Fruit fly (Drosophila melanogaster): Measurements from ENCODE around the gene CG31668.

Gene CG31668

DNA sequence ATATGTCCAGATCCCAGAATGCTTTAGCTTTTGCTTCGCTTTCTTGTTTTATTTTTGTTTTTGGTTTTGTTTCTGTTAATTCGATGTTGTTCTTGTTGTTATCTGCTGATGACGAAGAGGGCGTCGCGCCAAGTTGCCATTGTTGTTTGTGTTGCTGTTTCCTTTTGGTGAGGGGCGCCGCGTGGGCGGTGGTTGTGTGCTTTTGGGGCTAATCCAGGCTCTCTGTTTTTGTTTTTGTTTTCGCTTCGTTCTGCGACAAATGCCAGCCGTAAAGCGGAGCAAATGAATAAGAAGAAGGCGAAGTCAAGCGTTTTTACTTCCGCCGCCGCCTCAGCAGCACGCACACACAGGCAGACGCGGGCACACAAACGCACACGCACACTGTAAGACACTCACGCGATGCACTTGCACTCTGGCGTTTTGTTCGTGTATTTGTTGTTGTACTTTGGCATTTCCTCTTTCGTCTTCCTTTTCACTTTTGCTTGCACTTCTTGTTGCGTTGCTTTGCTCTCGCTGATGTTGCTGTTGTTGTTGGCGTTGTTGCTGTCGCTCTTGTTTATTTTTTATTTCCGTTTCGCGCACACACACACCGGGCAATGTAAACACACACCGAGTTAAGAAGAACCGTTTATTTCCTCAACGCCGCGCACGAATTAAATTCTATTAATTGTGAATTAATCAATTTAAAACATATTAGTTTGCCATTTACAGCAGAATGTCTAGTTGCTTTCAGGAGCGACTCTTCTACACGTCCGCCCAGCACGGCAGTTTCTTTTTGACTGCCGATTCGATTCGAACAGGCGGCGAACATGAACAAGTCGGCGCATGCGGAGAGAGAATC is 27.8 kb downstream of the CG31668 start, which contains the start of gene aop (continued):
- peak; percentile 48 for TF ChIP-seq exex (tag; optimal IDR thresholded peaks at IDR 0.05)
- TF ChIP-seq CG18764 (GFP tag; optimal IDR thresholded peaks at IDR 0.05) = peak; percentile 24
- TF ChIP-seq CG11696 (GFP tag; IDR thresholded peaks at IDR 0.05) = no peak
- peak; percentile 26 for TF ChIP-seq D19A (tag; optimal IDR thresholded peaks at IDR 0.05)
- TF ChIP-seq inv (GFP tag; IDR thresholded peaks at IDR 0.05; ENCODE audit: partially characterized antibody) = no peak
- TF ChIP-seq pfk (GFP tag; optimal IDR thresholded peaks at IDR 0.05) = peak; percentile 45
- no peak for TF ChIP-seq Gug (GFP tag; IDR thresholded peaks at IDR 0.05)
- TF ChIP-seq Hey (tag; optimal IDR thresholded peaks at IDR 0.05) = no peak
- TF ChIP-seq disco-r (GFP tag; optimal IDR thresholded peaks at IDR 0.05) = no peak
- no peak for TF ChIP-seq CG6654 (GFP tag; optimal IDR thresholded peaks at IDR 0.05)
- no peak for TF ChIP-seq vfl (GFP tag; optimal IDR thresholded peaks at IDR 0.05)
- TF ChIP-seq maf-S (GFP tag; optimal IDR thresholded peaks at IDR 0.05) = no peak
- TF ChIP-seq CG2202 (tag; optimal IDR thresholded peaks at IDR 0.05) = peak; percentile 10
- TF ChIP-seq CG7357 (GFP tag; IDR thresholded peaks at IDR 0.05) = no peak
- TF ChIP-seq slou (GFP tag; optimal IDR thresholded peaks at IDR 0.05) = no peak
- no peak for TF ChIP-seq repo (GFP tag; optimal IDR thresholded peaks at IDR 0.05)
- TF ChIP-seq trh (GFP tag; optimal IDR thresholded peaks at IDR 0.05) = no peak
- TF ChIP-seq CG15073 (GFP tag; optimal IDR thresholded peaks at IDR 0.05) = no peak
- TF ChIP-seq az2 (GFP tag; optimal IDR thresholded peaks at IDR 0.05) = no peak
- TF ChIP-seq Dad (GFP tag; optimal IDR thresholded peaks at IDR 0.05) = no peak
- peak in 1 of 2 experiments; percentile 51 for TF ChIP-seq insv (GFP tag; optimal IDR thresholded peaks at IDR 0.05)
- no peak for TF ChIP-seq CG16815 (GFP tag; optimal IDR thresholded peaks at IDR 0.05)
- no peak for TF ChIP-seq Tbp (GFP tag; optimal IDR thresholded peaks at IDR 0.05)
- no peak for TF ChIP-seq grau (tag; optimal IDR thresholded peaks at IDR 0.05)
- TF ChIP-seq CG15269 (tag; optimal IDR thresholded peaks at IDR 0.05) = peak; percentile 23
- TF ChIP-seq pho (GFP tag; optimal IDR thresholded peaks at IDR 0.05) = no peak
- TF ChIP-seq CG17568 (GFP tag; optimal IDR thresholded peaks at IDR 0.05) = no peak
- TF ChIP-seq gcm (GFP tag; optimal IDR thresholded peaks at IDR 0.05) = no peak
- TF ChIP-seq HLHmδ (GFP tag; optimal IDR thresholded peaks at IDR 0.05) = peak; percentile 61
- TF ChIP-seq NC2β (GFP tag; optimal IDR thresholded peaks at IDR 0.05) = peak; percentile 29
- TF ChIP-seq corto (GFP tag; optimal IDR thresholded peaks at IDR 0.05) = no peak
- TF ChIP-seq sima (GFP tag; optimal IDR thresholded peaks at IDR 0.05) = no peak
- no peak for TF ChIP-seq Hr3 (GFP tag; optimal IDR thresholded peaks at IDR 0.05)
- TF ChIP-seq bcd (GFP tag; optimal IDR thresholded peaks at IDR 0.05) = no peak
- no peak for TF ChIP-seq Sox100B (GFP tag; optimal IDR thresholded peaks at IDR 0.05)
- no peak for TF ChIP-seq twi (tag; optimal IDR thresholded peaks at IDR 0.05)
- no peak; the same call in 2 of the 3 replicates for TF ChIP-seq CG16813 (GFP tag; IDR thresholded peaks at IDR 0.05; ENCODE audit: partially characterized antibody)
- peak in 1 of 2 experiments; percentile 22 for TF ChIP-seq Hr78 (GFP tag; optimal IDR thresholded peaks at IDR 0.05)
- TF ChIP-seq CG4424 (GFP tag; optimal IDR thresholded peaks at IDR 0.05) = no peak
- TF ChIP-seq Bteb2 (GFP tag; optimal IDR thresholded peaks at IDR 0.05) = peak; percentile 11
- TF ChIP-seq kay (GFP tag; optimal IDR thresholded peaks at IDR 0.05) = no peak
- TF ChIP-seq Xbp1 (GFP tag; optimal IDR thresholded peaks at IDR 0.05) = no peak
- no peak for TF ChIP-seq HLH54F (GFP tag; optimal IDR thresholded peaks at IDR 0.05)
- peak; percentile 11 for TF ChIP-seq CG6813 (GFP tag; optimal IDR thresholded peaks at IDR 0.05)
- no peak for TF ChIP-seq klu (GFP tag; IDR thresholded peaks at IDR 0.05)
- no peak for TF ChIP-seq bab2 (GFP tag; optimal IDR thresholded peaks at IDR 0.05)
- TF ChIP-seq Six4 (GFP tag; optimal IDR thresholded peaks at IDR 0.05) = no peak
- peak; percentile 61; the same call in 1 of the 2 replicates for TF ChIP-seq ato (GFP tag; IDR thresholded peaks at IDR 0.05; ENCODE audit: partially characterized antibody)
- TF ChIP-seq p53 (GFP tag; optimal IDR thresholded peaks at IDR 0.05) = peak; percentile 98
